In genomic region chr3R:9684125-9684524, dm6 we compare ENCODE assay signal across 3 fruit fly cellular contexts.
TF ChIP-seq lines count a peak whose summit lies in the region.

Gene CG9444, minus strand, starts transcription at chr3R:9684264.

- TF ChIP-seq CTCF in whole organism, embryonic (GFP tag; optimal IDR thresholded peaks at IDR 0.05; lab: Kevin White, UChicago) = no peak

TF ChIP-seq in whole organism, embryonic, 481 proteins besides CTCF, POLR2A, EP300 and RAD21:
- peak; percentile 42 for TF ChIP-seq Deaf1 (tag; optimal IDR thresholded peaks at IDR 0.05; lab: Kevin White, UChicago)
- TF ChIP-seq Bteb2 (GFP tag; optimal IDR thresholded peaks at IDR 0.05; lab: Kevin White, UChicago) = no peak
- no peak for TF ChIP-seq seq (GFP tag; IDR thresholded peaks at IDR 0.05; lab: Robert Waterston, UW)
- no peak for TF ChIP-seq Mrtf (GFP tag; IDR thresholded peaks at IDR 0.05; lab: Robert Waterston, UW)
- no peak for TF ChIP-seq Rfx (GFP tag; IDR thresholded peaks at IDR 0.05; lab: Robert Waterston, UW)
- TF ChIP-seq CrebB (tag; optimal IDR thresholded peaks at IDR 0.05; lab: Kevin White, UChicago) = no peak
- peak in 1 of 2 experiments; percentile 50 for TF ChIP-seq Hr78 (GFP tag; optimal IDR thresholded peaks at IDR 0.05; lab: Kevin White, UChicago)
- TF ChIP-seq CG15479 (GFP tag; optimal IDR thresholded peaks at IDR 0.05; lab: Kevin White, UChicago) = peak; percentile 66

TF ChIP-seq in whole organism, prepupa, 60 proteins besides CTCF, POLR2A, EP300 and RAD21:
- TF ChIP-seq Eip78C (GFP tag; lab: Kevin White, UChicago) = peak; percentile 11
- no peak for TF ChIP-seq CG34406 (GFP tag; optimal IDR thresholded peaks at IDR 0.05; lab: Kevin White, UChicago)
- TF ChIP-seq CG6276 (GFP tag; optimal IDR thresholded peaks at IDR 0.05; lab: Kevin White, UChicago) = no peak
- no peak for TF ChIP-seq fkh (GFP tag; optimal IDR thresholded peaks at IDR 0.05; lab: Kevin White, UChicago)
- TF ChIP-seq CG3032 (tag; optimal IDR thresholded peaks at IDR 0.05; lab: Kevin White, UChicago) = no peak
- no peak for TF ChIP-seq CG3919 (GFP tag; optimal IDR thresholded peaks at IDR 0.05; lab: Kevin White, UChicago)
- TF ChIP-seq svp (GFP tag; lab: Kevin White, UChicago) = peak; percentile 93
- no peak for TF ChIP-seq topi (GFP tag; optimal IDR thresholded peaks at IDR 0.05; lab: Kevin White, UChicago)

TF ChIP-seq in whole organism, wandering third instar larva, 38 proteins besides CTCF, POLR2A, EP300 and RAD21:
- no peak for TF ChIP-seq dmrt93B (GFP tag; optimal IDR thresholded peaks at IDR 0.05; lab: Kevin White, UChicago)
- no peak for TF ChIP-seq Myc (optimal IDR thresholded peaks at IDR 0.05; lab: Kevin White, UChicago)
- TF ChIP-seq Sp1 (GFP tag; optimal IDR thresholded peaks at IDR 0.05; lab: Kevin White, UChicago) = no peak
- no peak for TF ChIP-seq Rel (GFP tag; optimal IDR thresholded peaks at IDR 0.05; lab: Kevin White, UChicago)
- peak; percentile 79 for TF ChIP-seq Rel (tag; optimal IDR thresholded peaks at IDR 0.05; lab: Kevin White, UChicago)
- TF ChIP-seq Abd-B (GFP tag; optimal IDR thresholded peaks at IDR 0.05; lab: Kevin White, UChicago) = no peak
